Fruit fly (Drosophila melanogaster) whole organism, adult: ENCODE results near the gene CG43342.

Source experiments
- kay ChIP-seq: fragments of 200-800 bp; sonication (Bioruptor generic); peaks from one replicate; lab custom pipeline; 2016; ENCODE audit warnings: missing biosample characterization, missing genetic modification characterization, borderline replicate concordance
- toe ChIP-seq: fragments of 200-800 bp; sonication (Bioruptor generic); optimal IDR thresholded peaks from 2 replicates; lab custom pipeline; 2016; ENCODE audit warnings: missing biosample characterization, missing genetic modification characterization

DNA sequence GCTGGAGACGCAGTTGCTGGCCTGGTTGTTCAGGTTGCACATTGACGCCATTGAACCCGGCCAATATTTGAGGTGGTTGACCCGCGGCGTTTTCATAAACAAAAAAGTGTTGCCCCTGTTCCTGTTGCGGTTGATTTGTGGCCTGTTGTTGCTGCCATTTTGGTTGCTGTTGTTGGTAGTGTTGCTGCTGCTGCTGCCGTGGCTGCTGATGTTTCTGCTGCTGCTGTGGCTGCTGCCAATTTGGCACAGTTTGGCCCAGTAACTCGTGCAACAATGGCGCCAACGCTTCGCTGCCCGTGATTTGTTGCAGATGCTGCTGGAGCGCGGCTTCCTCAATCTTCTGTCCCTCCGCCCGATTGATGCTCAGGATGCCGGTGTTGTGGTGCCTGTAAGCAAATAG lies 39.5 kb upstream of the CG43342 start:
- TF ChIP-seq kay (GFP tag; lab: Kevin White, UChicago): no peak
- TF ChIP-seq toe: no peak
